Fruit fly (Drosophila melanogaster) whole organism, pupa: ENCODE results near the gene ZnT63C.
A peak's percentile ranks its signal among the peaks of the same experiment; 100 is the strongest.

Source experiments
- CG13204 ChIP-seq: fragments of 200-800 bp; sonication (Bioruptor generic); optimal IDR thresholded peaks from 2 replicates; lab custom pipeline; 2018; ENCODE audit warnings: missing biosample characterization, mild to moderate bottlenecking, missing genetic modification characterization, moderate library complexity
- CG14655 ChIP-seq: fragments of 200-800 bp; sonication (Bioruptor generic); optimal IDR thresholded peaks from 3 replicates; lab custom pipeline; 2017; ENCODE audit warnings: mild to moderate bottlenecking, missing biosample characterization, missing genetic modification reagents, missing genetic modification characterization
- CG8301 ChIP-seq: fragments of 200-800 bp; sonication (Bioruptor generic); optimal IDR thresholded peaks from 2 replicates; lab custom pipeline; 2018; ENCODE audit warnings: missing biosample characterization, mild to moderate bottlenecking, missing genetic modification characterization
- EcR ChIP-seq: fragments of 200-800 bp; sonication (Bioruptor generic); optimal IDR thresholded peaks from 3 replicates; lab custom pipeline; 2019; ENCODE audit warnings: missing biosample characterization, missing genetic modification characterization, mild to moderate bottlenecking, moderate library complexity, missing genetic modification reagents
- Snoo ChIP-seq: fragments of 200-800 bp; sonication (Bioruptor generic); optimal IDR thresholded peaks from 3 replicates; lab custom pipeline; 2017; ENCODE audit warnings: missing biosample characterization, mild to moderate bottlenecking, missing genetic modification characterization, inconsistent platforms
- gl ChIP-seq: fragments of 200-800 bp; sonication (Bioruptor generic); optimal IDR thresholded peaks from 2 replicates; lab custom pipeline; 2018; ENCODE audit warnings: missing biosample characterization, mild to moderate bottlenecking, missing genetic modification characterization

dm6 chr3L:3300345-3300744 is 3.2 kb upstream of the ZnT63C start:
- no peak for TF ChIP-seq Snoo
- TF ChIP-seq CG8301 (tag; lab: Kevin White, UChicago), result peak; percentile 32
- TF ChIP-seq gl (tag; lab: Kevin White, UChicago), result no peak
- no peak for TF ChIP-seq CG13204 (GFP tag; lab: Kevin White, UChicago)
- no peak for TF ChIP-seq EcR (GFP tag; lab: Kevin White, UChicago)
- TF ChIP-seq CG14655 (GFP tag; lab: Kevin White, UChicago), result peak; percentile 24
